Worm (Caenorhabditis elegans): ENCODE measurements around the gene tbx-34.
"Not testable (repeated sequence)": the region's sequence is repeated elsewhere in the genome, so short reads cannot be mapped to it uniquely, and the experiment has no call there.

ce11 chrIII:11224006-11224405, 6.0 kb upstream of the tbx-34 start, which contains the start of gene Y47D3A.13:
- TF ChIP-seq ama-1 (optimal IDR thresholded peaks at IDR 0.05); F13C5.2 (tag; optimal IDR thresholded peaks at IDR 0.05); flt-1 (GFP tag; IDR thresholded peaks at IDR 0.05); sea-1 (GFP tag; conservative IDR thresholded peaks at IDR 0.05); ets-7 (tag; optimal IDR thresholded peaks at IDR 0.05); hmbx-1 (tag; optimal IDR thresholded peaks at IDR 0.05); aly-1 (tag; optimal IDR thresholded peaks at IDR 0.05); tbx-11 (GFP tag; IDR thresholded peaks at IDR 0.05); tbx-37 (GFP tag; conservative IDR thresholded peaks at IDR 0.05); B0310.2 (tag; optimal IDR thresholded peaks at IDR 0.05): not testable (repeated sequence)
